Worm (Caenorhabditis elegans) whole organism, late embryonic: Measurements from ENCODE around the gene mlc-5.

Experiments used
- C38D4.7 ChIP-seq: fragments of 200-800 bp; sonication (Bioruptor generic); optimal IDR thresholded peaks from 2 replicates; lab custom pipeline; 2018; ENCODE audit warnings: mild to moderate bottlenecking, missing genetic modification characterization, moderate library complexity, missing compliant biosample characterization
- K02D7.2 ChIP-seq: sonication (generic microtip); optimal IDR thresholded peaks from 2 replicates; lab custom pipeline; 2017; ENCODE audit warnings: mild to moderate bottlenecking, missing genetic modification characterization, missing compliant biosample characterization
- Y22D7AL.16 ChIP-seq: sonication (generic microtip); optimal IDR thresholded peaks from 2 replicates; lab custom pipeline; 2016; ENCODE audit warnings: missing genetic modification characterization, missing compliant biosample characterization
- ahr-1 ChIP-seq: sonication (generic microtip); optimal IDR thresholded peaks from 2 replicates; lab custom pipeline; 2016; ENCODE audit warnings: missing genetic modification characterization, missing compliant biosample characterization
- ama-1 ChIP-seq: fragments of 150-350 bp; optimal IDR thresholded peaks from 2 replicates; lab custom pipeline; 2014
- ceh-14 ChIP-seq: sonication (generic microtip); optimal IDR thresholded peaks from 2 replicates; lab custom pipeline; 2016; ENCODE audit warnings: missing genotype, missing genetic modification characterization, missing compliant biosample characterization
- ceh-19 ChIP-seq: fragments of 200-800 bp; sonication (Bioruptor generic); optimal IDR thresholded peaks from 2 replicates; lab custom pipeline; 2018; ENCODE audit warnings: mild to moderate bottlenecking, missing genetic modification characterization, missing compliant biosample characterization
- ceh-2 ChIP-seq: sonication (generic microtip); optimal IDR thresholded peaks from 2 replicates; lab custom pipeline; 2016; ENCODE audit warnings: missing genotype, missing genetic modification characterization, missing compliant biosample characterization
- ceh-22 ChIP-seq: sonication (generic microtip); optimal IDR thresholded peaks from 2 replicates; lab custom pipeline; 2017; ENCODE audit warnings: missing biosample characterization, missing genetic modification characterization
- ceh-24 ChIP-seq: sonication (generic microtip); optimal IDR thresholded peaks from 2 replicates; lab custom pipeline; 2016; ENCODE audit warnings: mild to moderate bottlenecking, missing genetic modification characterization, missing compliant biosample characterization
- ceh-30 ChIP-seq: fragments of 150-350 bp; optimal IDR thresholded peaks from 2 replicates; lab custom pipeline; 2014; ENCODE audit warnings: missing biosample characterization, missing genetic modification characterization
- ceh-34 ChIP-seq: sonication (generic microtip); optimal IDR thresholded peaks from 2 replicates; lab custom pipeline; 2016; ENCODE audit warnings: mild to moderate bottlenecking, missing genetic modification characterization, missing compliant biosample characterization
- ceh-9 ChIP-seq: sonication (generic microtip); optimal IDR thresholded peaks from 2 replicates; lab custom pipeline; 2016; ENCODE audit warnings: mild to moderate bottlenecking, missing genetic modification characterization, inconsistent platforms, missing compliant biosample characterization
- elt-4 ChIP-seq: sonication (generic microtip); optimal IDR thresholded peaks from 2 replicates; lab custom pipeline; 2016; ENCODE audit warnings: missing genetic modification characterization, missing compliant biosample characterization
- ets-4 ChIP-seq: sonication (generic microtip); optimal IDR thresholded peaks from 2 replicates; lab custom pipeline; 2016; ENCODE audit warnings: missing genetic modification characterization, missing compliant biosample characterization
- fax-1 ChIP-seq: sonication (generic microtip); optimal IDR thresholded peaks from 2 replicates; lab custom pipeline; 2016; ENCODE audit warnings: missing genotype, missing genetic modification characterization, missing compliant biosample characterization
- hlh-15 ChIP-seq: sonication (generic microtip); optimal IDR thresholded peaks from 2 replicates; lab custom pipeline; 2016; ENCODE audit warnings: missing genetic modification characterization, missing compliant biosample characterization
- hlh-8 ChIP-seq: sonication (generic microtip); optimal IDR thresholded peaks from 2 replicates; lab custom pipeline; 2016; ENCODE audit warnings: missing genotype, missing genetic modification characterization, missing compliant biosample characterization
- lim-6 ChIP-seq: sonication (generic microtip); optimal IDR thresholded peaks from 2 replicates; lab custom pipeline; 2016; ENCODE audit warnings: missing genetic modification characterization, missing compliant biosample characterization
- madf-2 ChIP-seq: sonication (generic microtip); optimal IDR thresholded peaks from 2 replicates; lab custom pipeline; 2017; ENCODE audit warnings: missing genetic modification characterization, missing compliant biosample characterization
- mec-3 ChIP-seq: sonication (generic microtip); optimal IDR thresholded peaks from 2 replicates; lab custom pipeline; 2016; ENCODE audit warnings: borderline replicate concordance, missing genetic modification characterization, missing compliant biosample characterization
- nhr-11 ChIP-seq: fragments of 150-350 bp; optimal IDR thresholded peaks from 2 replicates; lab custom pipeline; 2014; ENCODE audit warnings: missing biosample characterization, missing genetic modification characterization
- pag-3 ChIP-seq: sonication (generic microtip); optimal IDR thresholded peaks from 2 replicates; lab custom pipeline; 2016; ENCODE audit warnings: missing compliant biosample characterization, missing genetic modification characterization, borderline replicate concordance
- pat-9 ChIP-seq: fragments of 200-800 bp; sonication (Bioruptor generic); optimal IDR thresholded peaks from 2 replicates; lab custom pipeline; 2018; ENCODE audit warnings: mild to moderate bottlenecking, missing genetic modification characterization, moderate library complexity, missing compliant biosample characterization
- pax-1 ChIP-seq: fragments of 150-350 bp; optimal IDR thresholded peaks from 2 replicates; lab custom pipeline; 2014; ENCODE audit warnings: missing biosample characterization, missing genetic modification characterization
- pha-2 ChIP-seq: sonication (generic microtip); optimal IDR thresholded peaks from 2 replicates; lab custom pipeline; 2017; ENCODE audit warnings: mild to moderate bottlenecking, missing genetic modification characterization, missing compliant biosample characterization
- pha-4 ChIP-seq: fragments of 150-350 bp; optimal IDR thresholded peaks from 2 replicates; lab custom pipeline; 2018; ENCODE audit warnings: missing biosample characterization, missing genetic modification reagents, missing genetic modification characterization
- ref-2 ChIP-seq: sonication (generic microtip); optimal IDR thresholded peaks from 2 replicates; lab custom pipeline; 2016; ENCODE audit warnings: missing genetic modification characterization, missing compliant biosample characterization
- rnt-1 ChIP-seq: sonication (generic microtip); optimal IDR thresholded peaks from 2 replicates; lab custom pipeline; 2016; ENCODE audit warnings: missing genetic modification characterization, missing compliant biosample characterization
- syd-9 ChIP-seq: sonication (generic microtip); optimal IDR thresholded peaks from 2 replicates; lab custom pipeline; 2016; ENCODE audit warnings: mild to moderate bottlenecking, missing genetic modification characterization, moderate library complexity, missing compliant biosample characterization
- tbx-2 ChIP-seq: sonication (generic microtip); optimal IDR thresholded peaks from 2 replicates; lab custom pipeline; 2016; ENCODE audit warnings: missing genetic modification characterization, missing compliant biosample characterization
- tbx-7 ChIP-seq: sonication (generic microtip); optimal IDR thresholded peaks from 2 replicates; lab custom pipeline; 2016; ENCODE audit warnings: missing genotype, missing genetic modification characterization, missing compliant biosample characterization
- ttx-3 ChIP-seq: sonication (generic microtip); optimal IDR thresholded peaks from 2 replicates; lab custom pipeline; 2016; ENCODE audit warnings: missing genetic modification reagents, missing genetic modification characterization, missing compliant biosample characterization
- unc-3 ChIP-seq, 2 experiments: fragments of 200-800 bp in 1 of 2; sonication (Bioruptor generic) in 1 of 2; sonication (generic microtip) in 1 of 2; conservative IDR thresholded peaks in 1 of 2; optimal IDR thresholded peaks in 1 of 2; 2 replicates each; pipeline versions ENCODE4 v1.3.6 to Lab custom; 2016 to 2022; ENCODE audit warnings: missing compliant biosample characterization in 2 of 2, missing genetic modification characterization in 2 of 2, missing genetic modification reagents in 1 of 2
- unc-42 ChIP-seq: sonication (generic microtip); optimal IDR thresholded peaks from 2 replicates; lab custom pipeline; 2016; ENCODE audit warnings: missing genotype, missing genetic modification characterization, missing compliant biosample characterization
- unc-55 ChIP-seq: sonication (generic microtip); optimal IDR thresholded peaks from 2 replicates; lab custom pipeline; 2017; ENCODE audit warnings: missing biosample characterization, missing genetic modification reagents, missing genetic modification characterization
- zip-5 ChIP-seq: sonication (generic microtip); optimal IDR thresholded peaks from 2 replicates; lab custom pipeline; 2016; ENCODE audit warnings: missing genetic modification characterization, missing compliant biosample characterization
- ztf-16 ChIP-seq: sonication (generic microtip); optimal IDR thresholded peaks from 2 replicates; lab custom pipeline; 2017; ENCODE audit warnings: missing genetic modification characterization, missing compliant biosample characterization

Gene mlc-5

DNA sequence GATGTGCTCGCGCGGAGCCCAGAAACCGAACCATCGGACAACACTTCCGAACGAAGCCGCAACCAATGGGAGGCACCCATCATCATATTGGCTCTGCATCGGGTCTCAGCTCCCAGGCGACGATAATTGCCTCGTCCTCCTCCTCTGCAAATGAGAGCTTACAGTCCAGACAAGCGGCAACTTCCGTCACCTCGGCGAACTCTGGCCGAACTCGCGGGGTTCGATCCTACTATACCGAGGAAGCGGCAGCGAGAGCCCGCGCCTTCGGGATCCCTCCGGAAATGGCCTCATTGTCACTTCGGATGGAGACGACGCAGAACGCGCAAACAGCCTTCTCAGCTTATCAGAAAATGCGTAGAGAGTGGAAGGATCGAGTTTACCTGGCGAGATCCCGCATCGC is 31.8 kb downstream of the mlc-5 start:
- TF ChIP-seq lim-6 (tag; lab: Kevin White, UChicago) (no peak), mec-3 (tag; lab: Kevin White, UChicago) (no peak), pha-4 (tag; lab: Kevin White, UChicago) (no peak), K02D7.2 (no peak), ceh-14 (no peak), ref-2 (tag; lab: Kevin White, UChicago) (peak; percentile 5), ceh-22 (tag; lab: Kevin White, UChicago) (no peak)

ce11 chrIII:13656680-13657079 is 33.6 kb downstream of the mlc-5 start:
- TF ChIP-seq unc-3 (GFP tag; conservative IDR thresholded peaks at IDR 0.05; lab: Robert Waterston, UW) (no peak), unc-3 (tag; optimal IDR thresholded peaks at IDR 0.05; lab: Kevin White, UChicago) (no peak), pha-4 (tag; lab: Kevin White, UChicago) (no peak), nhr-11 (tag; lab: Kevin White, UChicago) (no peak), rnt-1 (tag; lab: Kevin White, UChicago) (no peak), ceh-2 (tag; lab: Kevin White, UChicago) (no peak), pat-9 (no peak), C38D4.7 (no peak), hlh-15 (no peak), ceh-24 (tag; lab: Kevin White, UChicago) (no peak), hlh-8 (tag; lab: Kevin White, UChicago) (no peak), zip-5 (tag; lab: Kevin White, UChicago) (no peak), ceh-9 (tag; lab: Kevin White, UChicago) (no peak), mec-3 (tag; lab: Kevin White, UChicago) (no peak), pax-1 (tag; lab: Kevin White, UChicago) (no peak)

DNA sequence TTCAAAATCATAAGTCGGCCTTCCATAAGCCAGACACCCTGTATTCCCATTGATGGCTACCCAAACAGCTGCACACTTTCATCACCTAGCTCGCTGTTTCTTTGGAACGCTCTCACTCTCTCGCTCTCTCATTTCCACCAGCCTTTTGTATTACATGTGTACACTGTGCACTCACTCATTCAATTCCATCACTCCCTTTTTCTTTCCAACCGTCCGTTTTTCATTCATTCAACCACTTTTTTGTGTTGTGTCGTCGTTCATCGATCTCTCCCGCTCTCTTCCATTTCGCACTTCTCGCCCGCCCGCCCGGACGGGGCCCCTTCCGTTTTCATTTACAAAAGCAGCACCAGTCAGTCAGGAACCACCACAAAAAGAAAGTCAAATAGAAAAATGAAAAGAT is 34.9 kb downstream of the mlc-5 start:
- TF ChIP-seq ama-1 (lab: Kevin White, UChicago) (no peak), C38D4.7 (no peak), ets-4 (peak; percentile 24), unc-3 (GFP tag; conservative IDR thresholded peaks at IDR 0.05; lab: Robert Waterston, UW) (no peak), unc-3 (tag; optimal IDR thresholded peaks at IDR 0.05; lab: Kevin White, UChicago) (no peak), tbx-2 (peak; percentile 33), elt-4 (tag; lab: Kevin White, UChicago) (no peak), pha-2 (peak; percentile 24), unc-42 (tag; lab: Kevin White, UChicago) (no peak), Y22D7AL.16 (tag; lab: Kevin White, UChicago) (no peak), pag-3 (no peak)

ce11 chrIII:13659028-13659427 is 35.9 kb downstream of the mlc-5 start:
- TF ChIP-seq unc-55: peak; percentile 33
- no peak for TF ChIP-seq ceh-30 (tag; lab: Kevin White, UChicago)

- no peak for TF ChIP-seq ceh-22 (tag; lab: Kevin White, UChicago)
- no peak for TF ChIP-seq tbx-7 (tag; lab: Kevin White, UChicago)
- no peak for TF ChIP-seq rnt-1 (tag; lab: Kevin White, UChicago)
- no peak for TF ChIP-seq madf-2 (tag; lab: Kevin White, UChicago)
- TF ChIP-seq Y22D7AL.16 (tag; lab: Kevin White, UChicago): no peak
- no peak for TF ChIP-seq ceh-19 (GFP tag; lab: Kevin White, UChicago)
- TF ChIP-seq ceh-9 (tag; lab: Kevin White, UChicago): no peak
These were observed 37.0 kb downstream of the mlc-5 start for ce11 chrIII:13660123-13660522.

ce11 chrIII:13666406-13666805 is 43.3 kb downstream of the mlc-5 start:
- TF ChIP-seq ceh-34 (tag; lab: Kevin White, UChicago) (no peak), ahr-1 (tag; lab: Kevin White, UChicago) (no peak), ets-4 (no peak), ceh-22 (tag; lab: Kevin White, UChicago) (no peak), ref-2 (tag; lab: Kevin White, UChicago) (no peak), ztf-16 (tag; lab: Kevin White, UChicago) (no peak), fax-1 (no peak), ttx-3 (tag; lab: Kevin White, UChicago) (no peak), C38D4.7 (no peak), K02D7.2 (no peak), ceh-30 (tag; lab: Kevin White, UChicago) (no peak), syd-9 (no peak)
